Fruit fly (Drosophila melanogaster) whole organism: ENCODE data around the gene CG12020.
A peak's percentile ranks its signal among the peaks of the same experiment; 100 is the strongest.

Experiments used
- CG8478 ChIP-seq: fragments of >200 bp; optimal IDR thresholded peaks from 2 replicates; lab custom pipeline; 2018; ENCODE audit warnings: inconsistent platforms
- Dll ChIP-seq: fragments of >200 bp; optimal IDR thresholded peaks from 2 replicates; lab custom pipeline; 2017
- EcR ChIP-seq, 2 experiments: fragments of >200 bp; optimal IDR thresholded peaks; 2 replicates each; lab custom pipeline; 2017; ENCODE audit warnings: missing biosample characterization in 2 of 2, missing genetic modification characterization in 2 of 2, missing genetic modification reagents in 2 of 2
- pan ChIP-seq: fragments of >200 bp; optimal IDR thresholded peaks from 2 replicates; lab custom pipeline; 2017
- psq ChIP-seq: fragments of >200 bp; optimal IDR thresholded peaks from 2 replicates; lab custom pipeline; 2017
- usp ChIP-seq: fragments of >200 bp; optimal IDR thresholded peaks from 2 replicates; lab custom pipeline; 2017; ENCODE audit warnings: missing biosample characterization, missing genetic modification characterization, mixed read lengths

The CG12020 gene

dm6 chr3L:1827809-1828371 is 30.8 kb downstream of the CG12020 start:
- TF ChIP-seq psq (lab: Kevin White, UChicago) (no peak), usp (no peak), CG8478 (lab: Kevin White, UChicago) (no peak), pan (lab: Kevin White, UChicago) (no peak), Dll (lab: Kevin White, UChicago) (no peak), EcR (GFP tag; optimal IDR thresholded peaks at IDR 0.05; lab: Kevin White, UChicago) (no peak)

DNA sequence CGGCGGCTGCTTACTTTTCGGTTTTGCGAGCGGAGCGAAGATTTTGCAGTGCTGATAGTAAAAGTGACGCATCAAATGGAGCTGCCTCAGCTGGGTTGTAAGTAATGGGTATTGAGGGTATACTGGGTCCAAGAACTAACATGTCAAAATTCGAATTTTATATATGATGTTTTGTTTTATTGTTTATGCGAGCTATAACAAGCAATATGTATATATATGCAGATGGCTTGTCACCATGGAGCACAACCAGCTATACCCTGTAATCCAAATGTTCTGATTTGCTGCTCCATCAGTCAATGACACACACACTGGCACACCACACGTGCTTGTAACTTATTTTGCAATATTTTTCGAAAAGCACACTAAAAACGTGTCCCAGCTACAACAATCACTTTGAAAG is 32.4 kb downstream of the CG12020 start:
- TF ChIP-seq CG8478 (lab: Kevin White, UChicago), result no peak
- peak; percentile 65 for TF ChIP-seq pan (lab: Kevin White, UChicago)

DNA sequence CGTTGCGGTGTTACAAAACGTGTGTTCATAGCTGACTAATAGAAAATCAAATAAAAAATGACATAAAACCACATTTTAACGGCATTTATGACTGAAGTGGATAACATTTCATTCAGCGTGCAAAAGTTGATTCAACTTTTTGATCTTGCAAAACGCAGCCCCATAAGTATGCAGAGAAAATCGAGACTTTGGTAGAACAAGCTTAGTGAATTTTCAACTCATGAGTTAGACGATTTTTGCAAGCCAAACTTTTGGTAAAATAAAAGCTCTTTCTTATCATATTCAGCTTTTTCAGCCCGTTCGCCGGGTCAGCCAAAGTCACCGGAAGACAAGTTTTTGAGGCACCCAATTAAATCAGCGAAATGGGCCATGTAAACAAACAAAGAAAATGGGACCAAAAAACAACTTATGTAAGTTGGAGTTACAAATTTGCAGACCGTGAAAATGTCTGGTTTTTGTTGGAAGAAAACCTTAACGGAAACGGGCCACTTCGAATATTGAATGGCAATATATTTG is 34.7 kb downstream of the CG12020 start, which contains the start of gene Cpr62Ba:
Gene Cpr62Ba (minus strand): TSS at position 31 of the 516 bp plus-strand sequence.
- TF ChIP-seq EcR (GFP tag; optimal IDR thresholded peaks at IDR 0.05; lab: Kevin White, UChicago) (peak in 1 of 2 experiments; percentile 33), Dll (lab: Kevin White, UChicago) (no peak)

DNA sequence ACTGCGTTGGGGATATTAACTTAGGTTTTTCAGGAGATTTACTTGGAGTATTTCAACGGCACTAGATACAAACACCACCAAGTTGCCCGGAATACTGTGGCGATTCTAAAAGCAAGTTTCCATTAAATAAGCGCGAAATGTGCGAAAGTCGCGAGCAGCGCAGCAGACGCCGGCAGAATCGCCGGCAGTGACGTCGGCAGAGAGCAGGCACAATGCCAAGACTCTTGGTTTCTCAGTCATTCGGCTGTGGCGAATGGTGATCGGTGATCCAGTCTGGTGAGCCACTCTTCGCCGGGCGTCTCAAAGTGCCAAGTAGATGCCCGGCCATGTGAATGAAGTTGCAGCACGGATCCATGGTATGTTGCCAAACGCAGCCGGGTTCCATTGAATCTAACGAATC is 38.0 kb downstream of the CG12020 start, which contains the start of gene Cpr62Bb:
Gene Cpr62Bb (minus strand): TSS at position 101 of the 400 bp plus-strand sequence.
- TF ChIP-seq pan (lab: Kevin White, UChicago) (no peak), usp (no peak), CG8478 (lab: Kevin White, UChicago) (no peak)

DNA sequence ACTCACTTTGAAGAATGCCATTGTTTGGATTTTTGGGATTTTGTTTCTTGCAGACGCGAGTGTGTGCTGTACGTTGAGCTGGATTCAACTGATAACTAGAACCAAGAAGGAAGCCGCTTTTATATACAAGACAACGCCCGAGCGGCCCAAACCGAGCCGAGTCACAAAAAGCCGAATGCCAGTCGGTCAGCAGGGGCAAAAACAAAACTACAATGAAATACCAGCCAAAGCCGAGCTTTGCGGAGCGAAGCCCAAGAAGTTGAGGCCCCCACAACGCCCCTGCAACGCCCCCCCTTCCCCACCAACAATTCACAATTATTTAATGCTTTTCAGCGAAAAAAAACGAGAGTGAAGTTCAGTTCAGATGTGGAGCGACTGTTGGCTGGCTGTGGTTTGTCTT is 44.9 kb downstream of the CG12020 start, which contains the start of gene Cpr62Bc:
Gene Cpr62Bc (minus strand): TSS at position 101 of the 400 bp plus-strand sequence.
- TF ChIP-seq usp (no peak), psq (lab: Kevin White, UChicago) (no peak), EcR (GFP tag; optimal IDR thresholded peaks at IDR 0.05; lab: Kevin White, UChicago) (no peak), CG8478 (lab: Kevin White, UChicago) (no peak), pan (lab: Kevin White, UChicago) (no peak), Dll (lab: Kevin White, UChicago) (no peak)

DNA sequence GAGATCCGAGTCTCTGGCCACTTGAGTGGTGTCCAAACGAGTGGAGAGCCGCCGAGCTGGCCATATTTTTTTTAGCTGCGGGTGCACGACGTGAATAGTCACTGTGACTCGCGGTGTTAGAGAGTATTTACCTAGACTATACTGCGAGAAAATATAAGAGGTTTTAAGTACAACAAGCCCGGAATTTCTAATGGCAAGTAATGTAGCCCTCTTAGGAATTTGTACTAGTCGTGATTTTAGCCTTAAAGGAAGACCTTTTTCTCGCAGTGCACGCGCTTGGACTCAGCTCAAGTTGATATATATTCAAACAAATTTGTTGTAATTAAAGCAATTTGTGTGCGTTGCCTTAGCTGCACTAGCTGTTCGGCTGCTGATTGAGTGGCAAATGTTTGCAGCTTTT is 47.5 kb downstream of the CG12020 start:
- no peak for TF ChIP-seq psq (lab: Kevin White, UChicago)
- no peak for TF ChIP-seq EcR (GFP tag; optimal IDR thresholded peaks at IDR 0.05; lab: Kevin White, UChicago)
- no peak for TF ChIP-seq Dll (lab: Kevin White, UChicago)
- TF ChIP-seq pan (lab: Kevin White, UChicago), result no peak
- no peak for TF ChIP-seq usp
- TF ChIP-seq CG8478 (lab: Kevin White, UChicago), result no peak
